Fruit fly (Drosophila melanogaster) whole organism, prepupa: ENCODE results near the gene CG4098.
A peak's percentile ranks its signal among the peaks of the same experiment; 100 is the strongest.

ENCODE experiments used
- Blimp-1 ChIP-seq: fragments of 200-800 bp; sonication (Bioruptor generic); optimal IDR thresholded peaks from 3 replicates; lab custom pipeline; 2017; ENCODE audit warnings: missing biosample characterization, missing genetic modification characterization, mild to moderate bottlenecking, moderate library complexity, missing genetic modification reagents
- CG10631 ChIP-seq: fragments of 200-800 bp; sonication (Bioruptor generic); optimal IDR thresholded peaks from 2 replicates; lab custom pipeline; 2016; ENCODE audit warnings: missing biosample characterization, missing genetic modification characterization
- CG10669 ChIP-seq: fragments of 200-800 bp; sonication (Bioruptor generic); optimal IDR thresholded peaks from 3 replicates; lab custom pipeline; 2018; ENCODE audit warnings: missing biosample characterization, mild to moderate bottlenecking, missing genetic modification characterization, moderate library complexity
- CG11762 ChIP-seq: fragments of 200-800 bp; sonication (Bioruptor generic); optimal IDR thresholded peaks from 3 replicates; lab custom pipeline; 2016; ENCODE audit warnings: missing biosample characterization, missing genetic modification characterization; ENCODE audit not compliant: insufficient read depth
- CG11902 ChIP-seq: fragments of 200-800 bp; sonication (Bioruptor generic); optimal IDR thresholded peaks from 3 replicates; lab custom pipeline; 2016; ENCODE audit warnings: missing biosample characterization, missing genetic modification characterization
- CG1621 ChIP-seq: fragments of 200-800 bp; sonication (Bioruptor generic); optimal IDR thresholded peaks from 3 replicates; lab custom pipeline; 2018; ENCODE audit warnings: missing biosample characterization, mild to moderate bottlenecking, missing genetic modification characterization
- CG3032 ChIP-seq: fragments of 200-800 bp; optimal IDR thresholded peaks from 2 replicates; lab custom pipeline; 2019; ENCODE audit warnings: missing biosample characterization, mild to moderate bottlenecking, missing genetic modification characterization, moderate library complexity
- CG31627 ChIP-seq: fragments of 200-800 bp; sonication (Bioruptor generic); optimal IDR thresholded peaks from 3 replicates; lab custom pipeline; 2016; ENCODE audit warnings: missing biosample characterization, missing genetic modification characterization
- CG32006 ChIP-seq: fragments of 200-800 bp; sonication (Bioruptor generic); optimal IDR thresholded peaks from 3 replicates; lab custom pipeline; 2017; ENCODE audit warnings: missing biosample characterization, mild to moderate bottlenecking, missing genetic modification characterization
- CG3919 ChIP-seq: fragments of 200-800 bp; sonication (Bioruptor generic); optimal IDR thresholded peaks from 3 replicates; lab custom pipeline; 2016; ENCODE audit warnings: missing biosample characterization, missing genetic modification characterization
- CG4318 ChIP-seq: fragments of 200-800 bp; sonication (Bioruptor generic); optimal IDR thresholded peaks from 3 replicates; lab custom pipeline; 2017; ENCODE audit warnings: missing biosample characterization, mild to moderate bottlenecking, missing genetic modification characterization
- CG6163 ChIP-seq: fragments of 200-800 bp; sonication (Bioruptor generic); IDR thresholded peaks from 3 replicates; pipeline ENCODE4 v1.3.6; 2022; ENCODE audit warnings: missing biosample characterization, missing genetic modification characterization
- CG6854 ChIP-seq: fragments of 200-800 bp; sonication (Bioruptor generic); optimal IDR thresholded peaks from 2 replicates; lab custom pipeline; 2017; ENCODE audit warnings: missing biosample characterization, mild to moderate bottlenecking, missing genetic modification characterization
- CG8119 ChIP-seq: fragments of 200-800 bp; sonication (Bioruptor generic); IDR thresholded peaks from 3 replicates; pipeline ENCODE4 v1.3.6; 2022; ENCODE audit warnings: missing biosample characterization, missing genetic modification characterization
- CG8319 ChIP-seq: fragments of 200-800 bp; sonication (Bioruptor generic); optimal IDR thresholded peaks from 3 replicates; lab custom pipeline; 2016; ENCODE audit warnings: missing biosample characterization, missing genetic modification characterization
- CG8632 ChIP-seq: fragments of 200-800 bp; sonication (Bioruptor generic); optimal IDR thresholded peaks from 3 replicates; lab custom pipeline; 2016; ENCODE audit warnings: missing biosample characterization, missing genetic modification characterization
- CG9139 ChIP-seq: fragments of 200-800 bp; sonication (Bioruptor generic); optimal IDR thresholded peaks from 3 replicates; lab custom pipeline; 2017; ENCODE audit warnings: missing biosample characterization, mild to moderate bottlenecking, missing genetic modification characterization
- Eip78C ChIP-seq: fragments of 200-800 bp; sonication (Bioruptor generic); peaks from one replicate; lab custom pipeline; 2016; ENCODE audit warnings: missing biosample characterization, missing genetic modification characterization
- Ets21C ChIP-seq: fragments of 200-800 bp; sonication (Bioruptor generic); optimal IDR thresholded peaks from 3 replicates; lab custom pipeline; 2016; ENCODE audit warnings: missing biosample characterization, missing genetic modification characterization
- Ets96B ChIP-seq: fragments of 200-800 bp; optimal IDR thresholded peaks from 2 replicates; lab custom pipeline; 2019; ENCODE audit warnings: missing biosample characterization, mild to moderate bottlenecking, missing genetic modification characterization, moderate library complexity
- Gug ChIP-seq: fragments of 200-800 bp; sonication (Bioruptor generic); IDR thresholded peaks from 2 replicates; pipeline ENCODE4 v1.3.6; 2022; ENCODE audit warnings: missing biosample characterization, missing genetic modification characterization
- Hr38 ChIP-seq: sonication (Bioruptor generic); optimal IDR thresholded peaks from 2 replicates; lab custom pipeline; 2016; ENCODE audit warnings: missing biosample characterization, missing genetic modification characterization
- Lpt ChIP-seq: fragments of 200-800 bp; sonication (Bioruptor generic); optimal IDR thresholded peaks from 3 replicates; lab custom pipeline; 2016; ENCODE audit warnings: missing biosample characterization, missing genetic modification characterization
- OdsH ChIP-seq: fragments of 200-800 bp; sonication (Bioruptor generic); optimal IDR thresholded peaks from 3 replicates; lab custom pipeline; 2016; ENCODE audit warnings: missing biosample characterization, missing genetic modification characterization
- Sox102F ChIP-seq: fragments of 200-800 bp; sonication (Bioruptor generic); optimal IDR thresholded peaks from 2 replicates; lab custom pipeline; 2016; ENCODE audit warnings: missing biosample characterization, mild to moderate bottlenecking, missing genetic modification characterization
- Sox14 ChIP-seq: fragments of 200-800 bp; sonication (Bioruptor generic); optimal IDR thresholded peaks from 3 replicates; lab custom pipeline; 2016; ENCODE audit warnings: missing biosample characterization, missing genetic modification characterization
- achi ChIP-seq: fragments of 200-800 bp; sonication (Bioruptor generic); optimal IDR thresholded peaks from 3 replicates; lab custom pipeline; 2016; ENCODE audit warnings: missing biosample characterization, missing genetic modification characterization
- cyc ChIP-seq: fragments of 200-800 bp; sonication (Bioruptor generic); optimal IDR thresholded peaks from 3 replicates; lab custom pipeline; 2016; ENCODE audit warnings: missing biosample characterization, missing genetic modification characterization
- dsx ChIP-seq: fragments of 200-800 bp; optimal IDR thresholded peaks from 3 replicates; lab custom pipeline; 2019; ENCODE audit warnings: missing biosample characterization, mild to moderate bottlenecking, missing genetic modification characterization, moderate library complexity; ENCODE audit not compliant: poor library complexity, severe bottlenecking
- eg ChIP-seq: fragments of 200-800 bp; sonication (Bioruptor generic); IDR thresholded peaks from 3 replicates; pipeline ENCODE4 v1.3.6; 2022; ENCODE audit warnings: missing biosample characterization, missing genetic modification characterization
- esn ChIP-seq: fragments of 200-800 bp; sonication (Bioruptor generic); optimal IDR thresholded peaks from 2 replicates; lab custom pipeline; 2016; ENCODE audit warnings: missing biosample characterization, mild to moderate bottlenecking, missing genetic modification characterization, moderate library complexity
- fd59A ChIP-seq: fragments of 200-800 bp; sonication (Bioruptor generic); optimal IDR thresholded peaks from 2 replicates; lab custom pipeline; 2017; ENCODE audit warnings: missing biosample characterization, mild to moderate bottlenecking, missing genetic modification characterization, missing genetic modification reagents
- fd85E ChIP-seq: fragments of 200-800 bp; sonication (Bioruptor generic); optimal IDR thresholded peaks from 3 replicates; lab custom pipeline; 2016; ENCODE audit warnings: missing biosample characterization, missing genetic modification characterization
- fkh ChIP-seq: fragments of 200-800 bp; sonication (Bioruptor generic); optimal IDR thresholded peaks from 3 replicates; lab custom pipeline; 2017; ENCODE audit warnings: missing biosample characterization, mild to moderate bottlenecking, missing genetic modification characterization, moderate library complexity
- pdm3 ChIP-seq: fragments of 200-800 bp; sonication (Bioruptor generic); optimal IDR thresholded peaks from 3 replicates; lab custom pipeline; 2016; ENCODE audit warnings: missing biosample characterization, missing genetic modification characterization
- salr ChIP-seq, 2 experiments: fragments of 200-800 bp; sonication (Bioruptor generic); optimal IDR thresholded peaks; 3 replicates each; lab custom pipeline; 2016 to 2018; ENCODE audit warnings: missing biosample characterization in 2 of 2, missing genetic modification characterization in 2 of 2, mild to moderate bottlenecking in 1 of 2
- svp ChIP-seq: fragments of 200-800 bp; sonication (Bioruptor generic); peaks from one replicate; lab custom pipeline; 2016; ENCODE audit warnings: missing biosample characterization, missing genetic modification characterization
- topi ChIP-seq: fragments of 200-800 bp; sonication (Bioruptor generic); optimal IDR thresholded peaks from 3 replicates; lab custom pipeline; 2016; ENCODE audit warnings: missing biosample characterization, missing genetic modification characterization
- vri ChIP-seq: fragments of 200-800 bp; sonication (Bioruptor generic); optimal IDR thresholded peaks from 3 replicates; lab custom pipeline; 2016; ENCODE audit warnings: missing biosample characterization, mild to moderate bottlenecking, missing genetic modification characterization

Gene CG4098

DNA sequence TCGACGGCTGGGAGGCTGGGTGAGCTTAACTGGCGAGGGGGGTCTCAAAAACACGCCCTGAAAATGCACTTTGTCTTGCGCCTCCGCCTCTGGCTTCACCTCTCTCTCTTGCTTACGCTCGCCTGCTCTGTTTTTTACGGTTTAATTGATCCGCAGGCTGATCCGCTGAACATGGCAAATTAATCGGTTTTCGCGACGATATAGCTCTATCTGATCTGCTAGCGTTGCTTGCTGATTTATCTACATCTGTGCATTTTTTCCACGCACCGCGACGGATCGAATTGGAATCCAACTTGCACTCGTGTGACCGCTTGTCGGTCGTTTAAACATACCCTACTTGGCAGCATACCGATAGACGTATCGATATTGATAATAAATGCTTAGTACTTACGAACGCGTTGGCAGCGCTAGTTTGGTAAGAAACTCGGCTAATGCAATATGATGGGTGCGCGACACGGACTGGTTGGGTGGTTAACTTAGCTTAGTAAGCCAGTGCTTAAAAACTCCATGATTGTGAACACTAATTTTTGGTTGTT is 38.5 kb upstream of the CG4098 start, which contains the start of gene Abl (continued):
- TF ChIP-seq Sox102F (peak; percentile 42), Sox14 (GFP tag; lab: Kevin White, UChicago) (peak; percentile 71), salr (GFP tag; optimal IDR thresholded peaks at IDR 0.05; lab: Kevin White, UChicago) (no peak), svp (peak; percentile 84), vri (GFP tag; lab: Kevin White, UChicago) (peak; percentile 37), CG9139 (GFP tag; lab: Kevin White, UChicago) (peak; percentile 50), CG1621 (tag; lab: Kevin White, UChicago) (peak; percentile 27), Ets96B (tag; lab: Kevin White, UChicago) (no peak), CG31627 (peak; percentile 69), CG3919 (peak; percentile 47), CG10631 (GFP tag; lab: Kevin White, UChicago) (peak; percentile 35), CG8119 (peak; percentile 58; the same call in 1 of the 3 replicates), CG32006 (no peak), esn (GFP tag; lab: Kevin White, UChicago) (peak; percentile 54), dsx (GFP tag; lab: Kevin White, UChicago) (peak; percentile 60), Gug (GFP tag; lab: Robert Waterston, UW) (no peak), topi (GFP tag; lab: Kevin White, UChicago) (peak; percentile 16), CG10669 (GFP tag; lab: Kevin White, UChicago) (no peak), Lpt (GFP tag; lab: Kevin White, UChicago) (no peak), fd59A (GFP tag; lab: Kevin White, UChicago) (no peak), fkh (GFP tag; lab: Kevin White, UChicago) (peak; percentile 3), Eip78C (GFP tag; lab: Kevin White, UChicago) (peak; percentile 85), Hr38 (GFP tag; lab: Kevin White, UChicago) (no peak), CG8632 (GFP tag; lab: Kevin White, UChicago) (no peak), Ets21C (GFP tag; lab: Kevin White, UChicago) (peak; percentile 32), fd85E (GFP tag; lab: Kevin White, UChicago) (peak; percentile 2), CG6163 (GFP tag; lab: Robert Waterston, UW) (no peak), pdm3 (GFP tag; lab: Kevin White, UChicago) (no peak), cyc (GFP tag; lab: Kevin White, UChicago) (peak; percentile 39), CG6854 (GFP tag; lab: Kevin White, UChicago) (peak; percentile 87), CG3032 (tag; lab: Kevin White, UChicago) (peak; percentile 9), Blimp-1 (GFP tag; lab: Kevin White, UChicago) (no peak), eg (GFP tag; lab: Robert Waterston, UW) (peak; percentile 57; the same call in 1 of the 3 replicates), CG8319 (GFP tag; lab: Kevin White, UChicago) (no peak)
- TF ChIP-seq, all 60 proteins: peak for 38

DNA sequence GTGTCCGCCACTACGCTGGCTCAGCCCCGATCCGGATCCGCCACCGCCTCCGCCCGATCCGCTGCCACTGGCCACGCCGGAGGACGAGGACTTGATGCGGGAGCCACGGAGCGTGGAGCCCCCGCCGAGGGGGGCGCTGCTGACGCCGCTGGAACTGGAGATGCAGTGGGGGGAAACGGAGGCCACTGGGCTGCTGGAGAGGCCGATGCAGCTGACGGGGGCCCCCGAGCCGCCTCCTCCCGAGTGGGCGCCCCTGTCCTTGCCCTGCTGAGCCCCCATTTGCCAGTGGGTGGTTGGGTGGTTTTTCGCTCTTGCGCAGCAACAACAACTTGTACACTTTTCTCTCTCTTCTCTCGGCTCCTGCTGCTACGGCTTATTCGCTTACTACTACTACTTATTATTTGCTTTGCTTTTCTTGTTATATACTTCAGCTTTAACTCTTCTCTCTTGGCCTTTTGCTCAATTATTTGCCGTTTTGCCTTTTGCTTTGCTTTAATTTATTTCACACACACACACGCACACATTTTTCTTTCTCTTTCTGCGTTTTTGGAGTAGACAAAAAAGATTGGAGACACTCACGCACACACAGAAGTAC is 37.8 kb upstream of the CG4098 start:
- TF ChIP-seq eg (GFP tag; lab: Robert Waterston, UW) (0 out of 3 replicates have a peak, but pooled peaks have one; percentile 38), vri (GFP tag; lab: Kevin White, UChicago) (no peak), OdsH (no peak), achi (GFP tag; lab: Kevin White, UChicago) (no peak), Gug (GFP tag; lab: Robert Waterston, UW) (0 out of 2 replicates have a peak, but pooled peaks have one; percentile 30), CG11762 (no peak), CG6854 (GFP tag; lab: Kevin White, UChicago) (no peak), CG10669 (GFP tag; lab: Kevin White, UChicago) (no peak), CG11902 (GFP tag; lab: Kevin White, UChicago) (no peak), CG4318 (GFP tag; lab: Kevin White, UChicago) (no peak)
- TF ChIP-seq, all 60 proteins: peak for 2
